Worm (Caenorhabditis elegans) whole organism, L1 larva: Measurements from ENCODE around the gene fbxa-166.
"Not testable (repeated sequence)": the region's sequence is repeated elsewhere in the genome, so short reads cannot be mapped to it uniquely, and the experiment has no call there.

Source experiments
- C34B4.2 ChIP-seq: sonication (generic microtip); optimal IDR thresholded peaks from 2 replicates; lab custom pipeline; 2017; ENCODE audit warnings: mild to moderate bottlenecking, missing genetic modification characterization, missing compliant biosample characterization
- F16B12.6 ChIP-seq: fragments of 150-350 bp; optimal IDR thresholded peaks from 2 replicates; lab custom pipeline; 2014; ENCODE audit warnings: missing biosample characterization, missing genetic modification characterization
- Y116A8C.19 ChIP-seq: sonication (generic microtip); optimal IDR thresholded peaks from 2 replicates; lab custom pipeline; 2016; ENCODE audit warnings: missing compliant biosample characterization, missing genetic modification characterization, borderline replicate concordance
- aha-1 ChIP-seq: fragments of 150-350 bp; optimal IDR thresholded peaks from 2 replicates; lab custom pipeline; 2014; ENCODE audit warnings: missing biosample characterization, missing genetic modification characterization
- aly-2 ChIP-seq: fragments of 150-350 bp; optimal IDR thresholded peaks from 2 replicates; lab custom pipeline; 2014; ENCODE audit warnings: missing biosample characterization, missing genetic modification characterization
- ama-1 ChIP-seq: fragments of 150-350 bp; optimal IDR thresholded peaks from 2 replicates; lab custom pipeline; 2014
- blmp-1 ChIP-seq: fragments of 150-350 bp; optimal IDR thresholded peaks from 2 replicates; lab custom pipeline; 2014; ENCODE audit warnings: missing biosample characterization, missing genetic modification characterization
- ceh-88 ChIP-seq: fragments of 200-800 bp; sonication (Bioruptor generic); IDR thresholded peaks from 2 replicates; pipeline ENCODE4 v1.3.6; 2022; ENCODE audit warnings: missing genetic modification characterization, missing compliant biosample characterization
- dsc-1 ChIP-seq: sonication (generic microtip); optimal IDR thresholded peaks from 2 replicates; lab custom pipeline; 2016; ENCODE audit warnings: mild to moderate bottlenecking, missing genetic modification characterization, missing compliant biosample characterization
- efl-1 ChIP-seq, 4 experiments: fragments of 150-350 bp; optimal IDR thresholded peaks in 3 of 4; peaks in 1 of 4; 1 replicate in 1 of 4; 2 replicates in 3 of 4; lab custom pipeline; 2014; ENCODE audit warnings: missing biosample characterization in 2 of 4, missing genetic modification characterization in 2 of 4, missing genetic modification reagents in 2 of 4
- elt-2 ChIP-seq: sonication (generic microtip); optimal IDR thresholded peaks from 2 replicates; lab custom pipeline; 2016; ENCODE audit warnings: missing genetic modification characterization, mild to moderate bottlenecking, inconsistent platforms, missing compliant biosample characterization, missing genetic modification reagents
- elt-3 ChIP-seq, 6 experiments: fragments of 150-350 bp in 1 of 6; sonication (generic microtip); optimal IDR thresholded peaks; 2 replicates each; lab custom pipeline; 2017 to 2018; ENCODE audit warnings: missing biosample characterization in 6 of 6, missing genetic modification characterization in 6 of 6, inconsistent platforms in 1 of 6
- fkh-10 ChIP-seq: sonication (generic microtip); optimal IDR thresholded peaks from 2 replicates; lab custom pipeline; 2017; ENCODE audit warnings: missing biosample characterization, missing genetic modification reagents, missing genetic modification characterization
- fkh-8 ChIP-seq: sonication (generic microtip); optimal IDR thresholded peaks from 2 replicates; lab custom pipeline; 2016; ENCODE audit warnings: mild to moderate bottlenecking, missing genetic modification characterization, missing compliant biosample characterization
- fos-1 ChIP-seq: fragments of 150-350 bp; optimal IDR thresholded peaks from 2 replicates; lab custom pipeline; 2014; ENCODE audit warnings: missing biosample characterization, missing genetic modification characterization
- hlh-17 ChIP-seq: fragments of 200-800 bp; sonication (Bioruptor generic); optimal IDR thresholded peaks from 2 replicates; lab custom pipeline; 2018; ENCODE audit warnings: missing genetic modification characterization, mild to moderate bottlenecking, missing compliant biosample characterization, moderate library complexity, borderline replicate concordance
- hlh-4 ChIP-seq: sonication (generic microtip); optimal IDR thresholded peaks from 2 replicates; lab custom pipeline; 2016; ENCODE audit warnings: mild to moderate bottlenecking, missing genetic modification characterization, missing compliant biosample characterization
- lir-3 ChIP-seq: sonication (generic microtip); optimal IDR thresholded peaks from 2 replicates; lab custom pipeline; 2016; ENCODE audit warnings: mild to moderate bottlenecking, missing genetic modification characterization, moderate library complexity, missing compliant biosample characterization; ENCODE audit not compliant: poor library complexity
- lsy-2 ChIP-seq, 2 experiments: fragments of 150-350 bp; optimal IDR thresholded peaks; 2 replicates each; lab custom pipeline; 2014; ENCODE audit warnings: missing biosample characterization in 2 of 2, missing genetic modification characterization in 2 of 2
- mep-1 ChIP-seq: fragments of 150-350 bp; optimal IDR thresholded peaks from 2 replicates; lab custom pipeline; 2014; ENCODE audit warnings: missing biosample characterization, missing genetic modification characterization
- nhr-19 ChIP-seq: fragments of 200-800 bp; sonication (Bioruptor generic); conservative IDR thresholded peaks from 2 replicates; pipeline ENCODE4 v1.3.6; 2022; ENCODE audit warnings: missing genetic modification characterization, missing compliant biosample characterization
- nhr-47 ChIP-seq: sonication (generic microtip); optimal IDR thresholded peaks from 2 replicates; lab custom pipeline; 2016; ENCODE audit warnings: mild to moderate bottlenecking, missing genetic modification characterization, moderate library complexity, missing compliant biosample characterization
- nhr-84 ChIP-seq: sonication (generic microtip); optimal IDR thresholded peaks from 2 replicates; lab custom pipeline; 2017; ENCODE audit warnings: missing biosample characterization, missing genetic modification characterization
- nhr-90 ChIP-seq: sonication (generic microtip); optimal IDR thresholded peaks from 2 replicates; lab custom pipeline; 2016; ENCODE audit warnings: mild to moderate bottlenecking, missing genetic modification characterization, missing compliant biosample characterization; ENCODE audit not compliant: poor library complexity
- pag-3 ChIP-seq: sonication (generic microtip); optimal IDR thresholded peaks from 2 replicates; lab custom pipeline; 2017; ENCODE audit warnings: missing genetic modification characterization, mild to moderate bottlenecking, missing compliant biosample characterization, antibody characterized with exemption, borderline replicate concordance; ENCODE audit not compliant: insufficient read depth
- pqm-1 ChIP-seq: sonication (generic microtip); optimal IDR thresholded peaks from 3 replicates; lab custom pipeline; 2017; ENCODE audit warnings: missing biosample characterization, missing genetic modification characterization
- snpc-4 ChIP-seq: fragments of 150-350 bp; optimal IDR thresholded peaks from 2 replicates; lab custom pipeline; 2014; ENCODE audit warnings: missing biosample characterization, missing genetic modification characterization
- sptf-1 ChIP-seq: fragments of 150-350 bp; optimal IDR thresholded peaks from 2 replicates; lab custom pipeline; 2014; ENCODE audit warnings: missing biosample characterization, missing genetic modification characterization
- sup-37 ChIP-seq: fragments of 200-800 bp; sonication (Bioruptor generic); optimal IDR thresholded peaks from 2 replicates; lab custom pipeline; 2018; ENCODE audit warnings: mild to moderate bottlenecking, missing genetic modification characterization, missing compliant biosample characterization
- tlp-1 ChIP-seq: fragments of 150-350 bp; optimal IDR thresholded peaks from 2 replicates; lab custom pipeline; 2014; ENCODE audit warnings: missing biosample characterization, missing genetic modification characterization
- unc-62 ChIP-seq: fragments of 150-350 bp; optimal IDR thresholded peaks from 2 replicates; lab custom pipeline; 2014; ENCODE audit warnings: missing biosample characterization, missing genetic modification reagents, missing genetic modification characterization
- zag-1 ChIP-seq: fragments of 150-350 bp; optimal IDR thresholded peaks from 2 replicates; lab custom pipeline; 2014; ENCODE audit warnings: missing biosample characterization, missing genetic modification characterization
- ztf-11 ChIP-seq, 2 experiments: sonication (generic microtip); optimal IDR thresholded peaks; 2 replicates each; lab custom pipeline; 2016 to 2017; ENCODE audit warnings: missing genetic modification characterization in 2 of 2, missing biosample characterization in 1 of 2, missing compliant biosample characterization in 1 of 2

Gene fbxa-166

ce11 chrII:1662881-1663280, 44.0 kb upstream of the fbxa-166 start, which contains the start of gene ZC204.14:
TSS of gene ZC204.14 (minus strand) at chrII:1662949.
- TF ChIP-seq nhr-90 (tag; lab: Kevin White, UChicago) (no peak), fkh-8 (tag; lab: Kevin White, UChicago) (no peak), Y116A8C.19 (tag; lab: Kevin White, UChicago) (no peak), snpc-4 (tag; lab: Kevin White, UChicago) (no peak), zag-1 (no peak), hlh-4 (tag; lab: Kevin White, UChicago) (no peak), sup-37 (GFP tag; lab: Kevin White, UChicago) (no peak), lsy-2 (tag; optimal IDR thresholded peaks at IDR 0.05; lab: Kevin White, UChicago) (peak in 1 of 2 experiments; percentile 46)

ce11 chrII:1661300-1661838, 42.5 kb upstream of the fbxa-166 start:
- TF ChIP-seq lsy-2 (tag; optimal IDR thresholded peaks at IDR 0.05; lab: Kevin White, UChicago) (peak in 1 of 2 experiments; percentile 55), ceh-88 (GFP tag; lab: Robert Waterston, UW) (peak; percentile 54), nhr-19 (GFP tag; lab: Robert Waterston, UW) (peak; percentile 41), efl-1 (optimal IDR thresholded peaks at IDR 0.05; lab: Kevin White, UChicago) (peak in 1 of 2 experiments; percentile 9)
- not testable (repeated sequence) for TF ChIP-seq efl-1 (GFP tag; optimal IDR thresholded peaks at IDR 0.05 in 1 of 2; lab: Kevin White, UChicago)

- TF ChIP-seq ama-1 (lab: Kevin White, UChicago); elt-3 (tag; optimal IDR thresholded peaks at IDR 0.05; lab: Kevin White, UChicago); nhr-47 (tag; lab: Kevin White, UChicago): not testable (repeated sequence)
Measured at ce11 chrII:1660888-1661287, 42.0 kb upstream of the fbxa-166 start, which contains the start of gene ZC204.13. TSS of gene ZC204.13 (minus strand) at chrII:1660988.

- TF ChIP-seq elt-2 (tag; lab: Kevin White, UChicago), result peak; percentile 74
Measured at ce11 chrII:1659729-1660128, 40.9 kb upstream of the fbxa-166 start.

- TF ChIP-seq tlp-1 (tag; lab: Kevin White, UChicago), result no peak
- no peak for TF ChIP-seq ama-1 (lab: Kevin White, UChicago)
- TF ChIP-seq sptf-1 (tag; lab: Kevin White, UChicago), result no peak
- TF ChIP-seq hlh-17 (GFP tag; lab: Kevin White, UChicago), result no peak
- TF ChIP-seq mep-1 (tag; lab: Kevin White, UChicago), result no peak
- TF ChIP-seq dsc-1, result no peak
- TF ChIP-seq pqm-1, result no peak
- TF ChIP-seq blmp-1 (tag; lab: Kevin White, UChicago), result no peak
- no peak for TF ChIP-seq fos-1
- no peak for TF ChIP-seq F16B12.6
- no peak for TF ChIP-seq sup-37 (GFP tag; lab: Kevin White, UChicago)
- TF ChIP-seq pag-3 (tag; lab: Kevin White, UChicago), result no peak
Measured at ce11 chrII:1657202-1657601, 38.4 kb upstream of the fbxa-166 start, which contains the start of gene ZC204.12. TSS of gene ZC204.12 (minus strand) at chrII:1657302.

ce11 chrII:1654917-1655316, 36.1 kb upstream of the fbxa-166 start, which contains the start of gene btb-12:
TSS of gene btb-12 (plus strand) at chrII:1655217.
- TF ChIP-seq aha-1 (tag; lab: Kevin White, UChicago), result no peak
- no peak for TF ChIP-seq F16B12.6
- no peak for TF ChIP-seq zag-1
- TF ChIP-seq lir-3 (tag; lab: Kevin White, UChicago), result no peak
- no peak for TF ChIP-seq Y116A8C.19 (tag; lab: Kevin White, UChicago)
- TF ChIP-seq C34B4.2 (tag; lab: Kevin White, UChicago), result no peak
- TF ChIP-seq ztf-11 (tag; optimal IDR thresholded peaks at IDR 0.05; lab: Kevin White, UChicago), result no peak
- TF ChIP-seq elt-2 (tag; lab: Kevin White, UChicago), result no peak
- TF ChIP-seq nhr-84 (tag; lab: Kevin White, UChicago), result no peak
- TF ChIP-seq sptf-1 (tag; lab: Kevin White, UChicago), result no peak
- TF ChIP-seq unc-62 (GFP tag; lab: Kevin White, UChicago), result no peak
- TF ChIP-seq fkh-8 (tag; lab: Kevin White, UChicago), result no peak
- no peak for TF ChIP-seq fkh-10 (GFP tag; lab: Kevin White, UChicago)
- TF ChIP-seq aly-2 (tag; lab: Kevin White, UChicago), result no peak
- no peak for TF ChIP-seq nhr-47 (tag; lab: Kevin White, UChicago)
- no peak for TF ChIP-seq elt-3 (tag; optimal IDR thresholded peaks at IDR 0.05; lab: Kevin White, UChicago)
- TF ChIP-seq, all 84 proteins: peak for 0
